Worm (Caenorhabditis elegans): ENCODE measurements around the gene F56F11.1.

- TF ChIP-seq dmd-4 (tag; optimal IDR thresholded peaks at IDR 0.05) (no peak), nhr-237 (tag; optimal IDR thresholded peaks at IDR 0.05) (no peak), ama-1 (optimal IDR thresholded peaks at IDR 0.05) (no peak), ceh-82 (tag; optimal IDR thresholded peaks at IDR 0.05) (no peak), lin-39 (tag; optimal IDR thresholded peaks at IDR 0.05) (no peak), elt-3 (tag; optimal IDR thresholded peaks at IDR 0.05) (no peak), lsy-2 (tag; optimal IDR thresholded peaks at IDR 0.05) (no peak), aly-2 (tag; optimal IDR thresholded peaks at IDR 0.05) (no peak), ztf-11 (tag; optimal IDR thresholded peaks at IDR 0.05) (no peak), C34F6.9 (tag; optimal IDR thresholded peaks at IDR 0.05) (no peak), nhr-23 (tag; optimal IDR thresholded peaks at IDR 0.05) (no peak), ZK546.5 (tag; optimal IDR thresholded peaks at IDR 0.05) (no peak)
These were observed 11.8 kb upstream of the F56F11.1 start for ce11 chrIII:2879703-2880102.
